Worm (Caenorhabditis elegans) whole organism, L2 larva: ENCODE data around the gene clx-1.

Source experiments
- ama-1 ChIP-seq: fragments of 150-350 bp; optimal IDR thresholded peaks from 2 replicates; lab custom pipeline; 2018; ENCODE audit warnings: inconsistent platforms
- ceh-16 ChIP-seq: fragments of 150-350 bp; optimal IDR thresholded peaks from 2 replicates; lab custom pipeline; 2014; ENCODE audit warnings: missing biosample characterization, missing genetic modification characterization
- egl-27 ChIP-seq: sonication (generic microtip); optimal IDR thresholded peaks from 3 replicates; lab custom pipeline; 2017; ENCODE audit warnings: missing biosample characterization, missing genetic modification reagents, missing genetic modification characterization
- fos-1 ChIP-seq: fragments of 150-350 bp; optimal IDR thresholded peaks from 2 replicates; lab custom pipeline; 2014; ENCODE audit warnings: missing biosample characterization, missing genetic modification characterization
- lsy-2 ChIP-seq, 2 experiments: fragments of 150-350 bp in 1 of 2; sonication (generic microtip) in 1 of 2; optimal IDR thresholded peaks; 2 replicates each; lab custom pipeline; 2014 to 2017; ENCODE audit warnings: missing biosample characterization in 2 of 2, missing genetic modification characterization in 2 of 2
- mdl-1 ChIP-seq, 2 experiments: fragments of 150-350 bp in 1 of 2; sonication (generic microtip) in 1 of 2; optimal IDR thresholded peaks; 2 replicates each; lab custom pipeline; 2017; ENCODE audit warnings: missing biosample characterization in 2 of 2, missing genetic modification characterization in 2 of 2
- nhr-237 ChIP-seq: fragments of 150-350 bp; optimal IDR thresholded peaks from 2 replicates; lab custom pipeline; 2014; ENCODE audit warnings: missing biosample characterization, missing genetic modification characterization
- nhr-25 ChIP-seq: fragments of 150-350 bp; sonication (generic microtip); optimal IDR thresholded peaks from 3 replicates; lab custom pipeline; 2014; ENCODE audit warnings: missing biosample characterization, missing genetic modification characterization
- nhr-77 ChIP-seq: fragments of 150-350 bp; optimal IDR thresholded peaks from 2 replicates; lab custom pipeline; 2014; ENCODE audit warnings: missing biosample characterization, missing genetic modification characterization
- skn-1 ChIP-seq: sonication (generic microtip); optimal IDR thresholded peaks from 2 replicates; lab custom pipeline; 2017; ENCODE audit warnings: missing biosample characterization, missing genetic modification characterization
- snpc-4 ChIP-seq: fragments of 150-350 bp; optimal IDR thresholded peaks from 2 replicates; lab custom pipeline; 2014; ENCODE audit warnings: missing biosample characterization, missing genetic modification characterization
- unc-39 ChIP-seq: fragments of 150-350 bp; optimal IDR thresholded peaks from 2 replicates; lab custom pipeline; 2014; ENCODE audit warnings: missing biosample characterization, missing genetic modification characterization
- unc-62 ChIP-seq: fragments of 150-350 bp; optimal IDR thresholded peaks from 2 replicates; lab custom pipeline; 2014; ENCODE audit warnings: missing biosample characterization, missing genetic modification reagents, missing genetic modification characterization
- ztf-1 ChIP-seq: fragments of 200-800 bp; sonication (Bioruptor generic); conservative IDR thresholded peaks from 2 replicates; pipeline ENCODE4 v1.3.6; 2022; ENCODE audit warnings: missing genetic modification characterization, missing compliant biosample characterization

DNA sequence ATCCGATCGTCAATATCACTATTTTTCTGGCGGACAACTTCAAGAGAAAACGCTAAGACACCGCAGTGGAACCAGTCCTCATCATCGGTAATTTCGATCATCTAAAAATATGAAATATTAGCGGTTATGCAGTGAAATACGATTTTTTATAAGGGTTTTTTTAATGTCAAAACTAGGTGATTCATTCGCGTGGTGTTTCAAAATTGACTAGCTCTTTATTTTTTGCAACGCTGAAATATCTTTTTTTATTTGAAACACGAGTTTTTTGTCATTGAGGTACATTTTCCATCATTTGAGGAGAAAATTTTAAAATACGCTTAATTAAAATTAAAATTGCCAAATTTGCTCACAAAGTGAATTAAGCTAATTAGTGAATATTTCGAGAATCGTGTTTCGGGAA lies 25.1 kb downstream of the clx-1 start, which contains the start of gene dsb-3:
- TF ChIP-seq nhr-237 (tag; lab: Kevin White, UChicago) (no peak), fos-1 (tag; lab: Kevin White, UChicago) (no peak), mdl-1 (tag; optimal IDR thresholded peaks at IDR 0.05; lab: Kevin White, UChicago) (no peak), nhr-77 (tag; lab: Kevin White, UChicago) (no peak), lsy-2 (tag; optimal IDR thresholded peaks at IDR 0.05; lab: Kevin White, UChicago) (no peak), unc-39 (tag; lab: Kevin White, UChicago) (no peak), unc-62 (GFP tag; lab: Kevin White, UChicago) (no peak), ceh-16 (tag; lab: Kevin White, UChicago) (no peak), ztf-1 (GFP tag; lab: Robert Waterston, UW) (no peak), nhr-25 (tag; lab: Kevin White, UChicago) (no peak), ama-1 (no peak), snpc-4 (no peak), egl-27 (no peak), skn-1 (no peak)
